Fruit fly (Drosophila melanogaster) whole organism, wandering third instar larva: ENCODE measurements around the gene Tep1.

ENCODE experiments used
- Abd-B ChIP-seq: fragments of >200 bp; optimal IDR thresholded peaks from 2 replicates; lab custom pipeline; 2017; ENCODE audit warnings: missing biosample characterization, missing genetic modification characterization
- CG32264 ChIP-seq: fragments of 200-800 bp; sonication (Bioruptor generic); optimal IDR thresholded peaks from 2 replicates; lab custom pipeline; 2016; ENCODE audit warnings: missing biosample characterization, missing genetic modification characterization
- CG9705 ChIP-seq: fragments of 200-800 bp; sonication (Bioruptor generic); optimal IDR thresholded peaks from 2 replicates; lab custom pipeline; 2018; ENCODE audit warnings: missing biosample characterization, mild to moderate bottlenecking, missing genetic modification characterization
- CrebA ChIP-seq: fragments of 200-800 bp; sonication (Bioruptor generic); optimal IDR thresholded peaks from 2 replicates; lab custom pipeline; 2016; ENCODE audit warnings: missing biosample characterization, mild to moderate bottlenecking, missing genetic modification characterization, borderline replicate concordance
- Dfd ChIP-seq: fragments of >200 bp; optimal IDR thresholded peaks from 2 replicates; lab custom pipeline; 2017; ENCODE audit warnings: missing biosample characterization, missing genetic modification characterization
- Dif ChIP-seq: fragments of 200-275, 200-300 bp; sonication (Bioruptor generic); optimal IDR thresholded peaks from 2 replicates; lab custom pipeline; 2018; ENCODE audit warnings: missing biosample characterization, missing genetic modification characterization; ENCODE audit not compliant: partially characterized antibody
- GATAd ChIP-seq: sonication (Bioruptor generic); optimal IDR thresholded peaks from 2 replicates; lab custom pipeline; 2016; ENCODE audit warnings: missing biosample characterization, missing genetic modification characterization
- HLH106 ChIP-seq: fragments of 200-800 bp; optimal IDR thresholded peaks from 3 replicates; lab custom pipeline; 2019; ENCODE audit warnings: missing biosample characterization, mild to moderate bottlenecking, missing genetic modification characterization, moderate library complexity
- Hnf4 ChIP-seq: fragments of 200-800 bp; sonication (Bioruptor generic); optimal IDR thresholded peaks from 2 replicates; lab custom pipeline; 2016; ENCODE audit warnings: missing biosample characterization, mild to moderate bottlenecking, missing genetic modification characterization
- Hr78 ChIP-seq: fragments of >200 bp; optimal IDR thresholded peaks from 2 replicates; lab custom pipeline; 2017; ENCODE audit warnings: missing biosample characterization, missing genetic modification characterization
- Hr83 ChIP-seq: fragments of 200-300 bp; sonication (Bioruptor generic); optimal IDR thresholded peaks from 2 replicates; lab custom pipeline; 2016; ENCODE audit warnings: missing biosample characterization, mild to moderate bottlenecking, missing genetic modification characterization, moderate library complexity; ENCODE audit not compliant: poor library complexity, severe bottlenecking
- Jra ChIP-seq: sonication (Bioruptor generic); optimal IDR thresholded peaks from 2 replicates; lab custom pipeline; 2016; ENCODE audit warnings: missing biosample characterization, missing genetic modification characterization
- Mio ChIP-seq: sonication (Bioruptor generic); optimal IDR thresholded peaks from 2 replicates; lab custom pipeline; 2016; ENCODE audit warnings: missing biosample characterization, missing genetic modification characterization
- Myc ChIP-seq: fragments of >200 bp; optimal IDR thresholded peaks from 2 replicates; lab custom pipeline; 2017
- N ChIP-seq: fragments of >200 bp; optimal IDR thresholded peaks from 2 replicates; lab custom pipeline; 2018; ENCODE audit warnings: missing biosample characterization, missing external identifiers, missing genetic modification characterization
- OdsH ChIP-seq: fragments of 200-800 bp; sonication (Bioruptor generic); optimal IDR thresholded peaks from 2 replicates; lab custom pipeline; 2016; ENCODE audit warnings: missing biosample characterization, mild to moderate bottlenecking, missing genetic modification characterization
- Rel ChIP-seq, 2 experiments: fragments of 200-800 bp; sonication (Bioruptor generic) in 1 of 2; optimal IDR thresholded peaks; 2 replicates in 1 of 2; 3 replicates in 1 of 2; lab custom pipeline; 2016 to 2019; ENCODE audit warnings: mild to moderate bottlenecking in 2 of 2, missing biosample characterization in 2 of 2, missing genetic modification characterization in 2 of 2, moderate library complexity in 1 of 2
- Sp1 ChIP-seq: fragments of 200-800 bp; sonication (Bioruptor generic); optimal IDR thresholded peaks from 3 replicates; lab custom pipeline; 2019; ENCODE audit warnings: missing biosample characterization, mild to moderate bottlenecking, missing genetic modification characterization, moderate library complexity
- Vsx2 ChIP-seq: fragments of 200-300, 225-300 bp; sonication (Bioruptor generic); optimal IDR thresholded peaks from 2 replicates; lab custom pipeline; 2018; ENCODE audit warnings: missing biosample characterization, missing genetic modification characterization; ENCODE audit not compliant: partially characterized antibody
- br ChIP-seq: fragments of 200-800 bp; sonication (Bioruptor generic); optimal IDR thresholded peaks from 2 replicates; lab custom pipeline; 2016; ENCODE audit warnings: missing biosample characterization, missing genetic modification characterization
- brk ChIP-seq: fragments of 200-800 bp; sonication (Bioruptor generic); optimal IDR thresholded peaks from 2 replicates; lab custom pipeline; 2016; ENCODE audit warnings: missing biosample characterization, mild to moderate bottlenecking, missing genetic modification characterization
- dl ChIP-seq, 2 experiments: fragments of 175-275, 200-275 bp in 1 of 2; fragments of 200-275 bp in 1 of 2; sonication (Bioruptor generic); optimal IDR thresholded peaks; lab custom pipeline; 2018; ENCODE audit warnings: mild to moderate bottlenecking in 2 of 2, missing biosample characterization in 2 of 2, missing genetic modification characterization in 2 of 2, moderate library complexity in 2 of 2; ENCODE audit not compliant: partially characterized antibody in 2 of 2, insufficient read depth in 1 of 2
- dmrt93B ChIP-seq: fragments of 200-800 bp; sonication (Bioruptor generic); optimal IDR thresholded peaks from 2 replicates; lab custom pipeline; 2018; ENCODE audit warnings: missing biosample characterization, mild to moderate bottlenecking, missing genetic modification characterization
- dsf ChIP-seq: sonication (Bioruptor generic); optimal IDR thresholded peaks from 2 replicates; lab custom pipeline; 2016; ENCODE audit warnings: missing biosample characterization, missing genetic modification characterization, borderline replicate concordance
- ey ChIP-seq: fragments of 200-800 bp; sonication (Bioruptor generic); optimal IDR thresholded peaks from 2 replicates; lab custom pipeline; 2016; ENCODE audit warnings: missing biosample characterization, missing genetic modification characterization
- foxo ChIP-seq, 2 experiments: fragments of 200-800 bp; sonication (Bioruptor generic); optimal IDR thresholded peaks; 2 replicates in 1 of 2; 3 replicates in 1 of 2; lab custom pipeline; 2016 to 2017; ENCODE audit warnings: missing biosample characterization in 2 of 2, missing genetic modification characterization in 2 of 2
- fru ChIP-seq: fragments of 200-800 bp; sonication (Bioruptor generic); optimal IDR thresholded peaks from 3 replicates; lab custom pipeline; 2016; ENCODE audit warnings: missing biosample characterization, mild to moderate bottlenecking, missing genetic modification characterization
- h ChIP-seq: fragments of 200-800 bp; sonication (Bioruptor generic); optimal IDR thresholded peaks from 3 replicates; lab custom pipeline; 2016; ENCODE audit warnings: missing biosample characterization, mild to moderate bottlenecking, missing genetic modification characterization
- jim ChIP-seq: fragments of 175-275, 200-325 bp; sonication (Bioruptor generic); optimal IDR thresholded peaks from 2 replicates; lab custom pipeline; 2016; ENCODE audit warnings: missing biosample characterization, mild to moderate bottlenecking, missing genetic modification characterization
- lola ChIP-seq: fragments of >200 bp; optimal IDR thresholded peaks from 2 replicates; lab custom pipeline; 2017; ENCODE audit warnings: missing biosample characterization, missing genetic modification characterization
- pan ChIP-seq: fragments of >200 bp; optimal IDR thresholded peaks from 2 replicates; lab custom pipeline; 2017
- psq ChIP-seq: fragments of 200-800 bp; sonication (Bioruptor generic); optimal IDR thresholded peaks from 3 replicates; lab custom pipeline; 2017; ENCODE audit warnings: missing biosample characterization, mild to moderate bottlenecking, missing genetic modification characterization, moderate library complexity
- rgr ChIP-seq: fragments of 200-800 bp; sonication (Bioruptor generic); optimal IDR thresholded peaks from 3 replicates; lab custom pipeline; 2016; ENCODE audit warnings: missing biosample characterization, mild to moderate bottlenecking, missing genetic modification characterization
- sage ChIP-seq: fragments of 200-800 bp; sonication (Bioruptor generic); optimal IDR thresholded peaks from 2 replicates; lab custom pipeline; 2016; ENCODE audit warnings: missing biosample characterization, mild to moderate bottlenecking, missing genetic modification characterization
- sv ChIP-seq: fragments of 200-800 bp; sonication (Bioruptor generic); optimal IDR thresholded peaks from 3 replicates; lab custom pipeline; 2016; ENCODE audit warnings: missing biosample characterization, missing genetic modification characterization
- tai ChIP-seq: sonication (Bioruptor generic); optimal IDR thresholded peaks from 2 replicates; lab custom pipeline; 2016; ENCODE audit warnings: missing biosample characterization, missing genetic modification characterization
- usp ChIP-seq: fragments of >200 bp; optimal IDR thresholded peaks from 2 replicates; lab custom pipeline; 2017; ENCODE audit warnings: missing biosample characterization, missing genetic modification characterization
- woc ChIP-seq: sonication (Bioruptor generic); optimal IDR thresholded peaks from 2 replicates; lab custom pipeline; 2016; ENCODE audit warnings: missing biosample characterization, mild to moderate bottlenecking, missing genetic modification characterization

Tep1 gene

DNA sequence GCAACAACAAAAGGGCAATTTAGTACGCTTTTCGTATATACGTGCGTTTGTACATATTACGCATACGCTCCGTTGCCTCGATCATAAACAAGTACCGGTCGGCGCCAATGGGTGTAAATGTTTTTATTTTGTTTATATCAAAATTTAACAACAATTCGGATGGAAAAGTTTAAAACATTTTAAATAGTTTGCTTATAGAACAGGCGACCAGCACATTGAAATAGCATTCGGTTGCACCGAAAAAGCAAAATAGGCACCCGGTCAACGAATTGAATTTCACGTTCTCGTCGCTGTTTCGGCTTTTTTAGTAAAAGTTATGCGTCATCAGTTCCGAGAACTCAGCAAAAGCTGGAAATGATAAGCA lies 20.0 kb upstream of the Tep1 start:
- no peak for TF ChIP-seq dsf (GFP tag; lab: Kevin White, UChicago)
- TF ChIP-seq Jra (GFP tag; lab: Kevin White, UChicago), result peak; percentile 77
- no peak for TF ChIP-seq tai (GFP tag; lab: Kevin White, UChicago)
- peak; percentile 9 for TF ChIP-seq h (GFP tag; lab: Kevin White, UChicago)
- TF ChIP-seq CrebA (GFP tag; lab: Kevin White, UChicago), result peak; percentile 58
- peak; percentile 73 for TF ChIP-seq Rel (GFP tag; optimal IDR thresholded peaks at IDR 0.05; lab: Kevin White, UChicago)
- TF ChIP-seq Rel (tag; optimal IDR thresholded peaks at IDR 0.05; lab: Kevin White, UChicago), result no peak
- TF ChIP-seq Abd-B (GFP tag; lab: Kevin White, UChicago), result no peak
- no peak for TF ChIP-seq woc (GFP tag; lab: Kevin White, UChicago)
- TF ChIP-seq foxo (GFP tag; optimal IDR thresholded peaks at IDR 0.05; lab: Kevin White, UChicago), result no peak
- TF ChIP-seq dl (GFP tag; optimal IDR thresholded peaks at IDR 0.05; lab: Kevin White, UChicago; ENCODE audit: insufficient read depth in 1 of 2, partially characterized antibody in 2 of 2), result no peak
- peak; percentile 52 for TF ChIP-seq br (GFP tag; lab: Kevin White, UChicago)

DNA sequence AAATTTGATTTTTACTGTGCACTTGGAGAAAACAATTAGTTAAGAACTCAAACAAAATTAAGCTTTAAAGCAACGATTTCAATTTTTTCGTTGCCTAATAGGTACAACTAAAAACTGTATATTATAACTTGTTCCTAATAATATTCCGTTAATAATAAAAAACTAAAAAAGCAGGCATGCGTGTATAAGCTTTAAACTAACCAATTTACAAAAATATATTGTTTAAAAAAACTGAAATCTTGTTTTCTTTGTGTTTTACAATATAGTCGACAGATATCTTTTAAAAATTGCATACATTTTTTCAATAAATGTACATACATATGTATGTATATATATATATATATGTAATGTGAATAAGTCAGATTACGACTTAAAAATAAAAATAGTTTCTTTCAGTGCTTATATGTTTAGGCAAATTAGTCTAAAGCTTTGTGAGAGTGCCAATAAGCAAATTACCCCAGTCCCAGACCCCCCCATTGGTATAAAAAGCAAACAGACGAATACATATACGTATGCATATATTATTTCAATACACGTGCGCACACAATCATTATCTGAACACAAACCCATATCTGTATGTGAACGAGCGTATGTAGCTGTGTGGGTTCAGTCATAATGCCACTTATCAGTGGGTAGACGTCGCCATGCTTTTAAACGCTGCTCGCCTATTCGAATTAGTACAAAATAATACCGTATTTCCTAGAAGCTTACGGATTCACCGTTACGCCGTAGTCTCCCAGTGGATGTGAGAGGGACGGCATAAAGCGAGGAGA lies 19.5 kb upstream of the Tep1 start:
- TF ChIP-seq dl (GFP tag; optimal IDR thresholded peaks at IDR 0.05; lab: Kevin White, UChicago; ENCODE audit: insufficient read depth in 1 of 2, partially characterized antibody in 2 of 2) (peak; percentile 35 to 46), dmrt93B (GFP tag; lab: Kevin White, UChicago) (peak; percentile 47), Rel (GFP tag; optimal IDR thresholded peaks at IDR 0.05; lab: Kevin White, UChicago) (no peak), Rel (tag; optimal IDR thresholded peaks at IDR 0.05; lab: Kevin White, UChicago) (peak; percentile 80), Myc (lab: Kevin White, UChicago) (no peak), psq (GFP tag; lab: Kevin White, UChicago) (peak; percentile 56), Mio (GFP tag; lab: Kevin White, UChicago) (no peak), ey (no peak), CrebA (GFP tag; lab: Kevin White, UChicago) (no peak), sv (GFP tag; lab: Kevin White, UChicago) (no peak), foxo (GFP tag; optimal IDR thresholded peaks at IDR 0.05; lab: Kevin White, UChicago) (peak in 1 of 2 experiments; percentile 40), fru (no peak), GATAd (GFP tag; lab: Kevin White, UChicago) (no peak), dsf (GFP tag; lab: Kevin White, UChicago) (no peak), Hr78 (GFP tag; lab: Kevin White, UChicago) (no peak), CG32264 (GFP tag; lab: Kevin White, UChicago) (no peak), Abd-B (GFP tag; lab: Kevin White, UChicago) (no peak), HLH106 (tag; lab: Kevin White, UChicago) (peak; percentile 65), Dif (GFP tag; lab: Kevin White, UChicago) (peak; percentile 15), pan (no peak), brk (GFP tag; lab: Kevin White, UChicago) (no peak), OdsH (GFP tag; lab: Kevin White, UChicago) (no peak), usp (no peak), Vsx2 (GFP tag; lab: Kevin White, UChicago) (no peak), Jra (GFP tag; lab: Kevin White, UChicago) (no peak), CG9705 (peak; percentile 1), sage (GFP tag; lab: Kevin White, UChicago) (no peak), tai (GFP tag; lab: Kevin White, UChicago) (peak; percentile 56), jim (no peak), Dfd (no peak), N (GFP tag; lab: Kevin White, UChicago) (no peak), br (GFP tag; lab: Kevin White, UChicago) (no peak), lola (GFP tag; lab: Kevin White, UChicago) (no peak), Hnf4 (peak; percentile 51), h (GFP tag; lab: Kevin White, UChicago) (peak; percentile 72), rgr (GFP tag; lab: Kevin White, UChicago) (peak; percentile 1), Hr83 (GFP tag; lab: Kevin White, UChicago) (peak; percentile 87), Sp1 (GFP tag; lab: Kevin White, UChicago) (peak; percentile 65), woc (GFP tag; lab: Kevin White, UChicago) (no peak)
